Worm (Caenorhabditis elegans) whole organism, L4/young adult: ENCODE measurements around the gene math-5.

Experiments used
- W03F9.2 ChIP-seq: fragments of 150-350 bp; optimal IDR thresholded peaks from 2 replicates; lab custom pipeline; 2014; ENCODE audit warnings: missing biosample characterization, missing genetic modification characterization
- him-1 ChIP-seq: sonication (generic microtip); optimal IDR thresholded peaks from 2 replicates; lab custom pipeline; 2016; ENCODE audit warnings: missing genotype, missing genetic modification reagents, missing genetic modification characterization, missing compliant biosample characterization

- TF ChIP-seq him-1 (tag; lab: Kevin White, UChicago) (no peak), W03F9.2 (no peak)
Observed at ce11 chrII:1886379-1886778, 3.8 kb upstream of the math-5 start, which contains the start of gene math-7.
